Worm (Caenorhabditis elegans) whole organism, L1 larva: ENCODE data around the gene F35C11.7.

Experiments
- ets-5 ChIP-seq: fragments of 200-800 bp; sonication (Bioruptor generic); IDR thresholded peaks from 2 replicates; pipeline ENCODE4 v1.3.6; 2022; ENCODE audit warnings: missing genetic modification characterization, missing compliant biosample characterization
- nhr-28 ChIP-seq: fragments of 150-350 bp; optimal IDR thresholded peaks from 2 replicates; lab custom pipeline; 2014; ENCODE audit warnings: missing biosample characterization, missing genetic modification characterization
- sox-4 ChIP-seq: sonication (generic microtip); optimal IDR thresholded peaks from 2 replicates; lab custom pipeline; 2016; ENCODE audit warnings: missing genetic modification characterization, missing compliant biosample characterization

DNA sequence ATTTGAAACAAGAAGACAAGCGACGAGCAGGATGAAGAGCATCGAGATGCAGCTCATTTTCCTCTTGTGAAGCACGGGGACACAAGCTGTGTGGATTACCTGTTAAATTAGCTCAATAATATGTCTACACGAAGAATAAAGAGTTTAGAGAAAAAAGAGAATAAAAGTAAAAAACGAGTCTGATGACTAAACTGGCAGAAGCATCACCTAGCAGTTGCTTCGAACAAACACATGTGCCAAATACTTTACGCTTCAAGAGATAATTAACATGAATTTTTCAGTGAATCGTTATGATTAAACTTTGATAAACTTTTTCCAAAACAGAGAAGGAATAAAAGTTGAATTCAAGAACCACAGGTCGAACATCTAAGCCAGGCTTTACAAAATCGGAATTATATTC lies 39.2 kb downstream of the F35C11.7 start, which contains the start of gene nlp-55:
- TF ChIP-seq nhr-28 (no peak), ets-5 (GFP tag; lab: Robert Waterston, UW) (no peak), sox-4 (no peak)
